ENCODE assay signal across 1 fruit fly cellular context in genomic region chr2L:15056359-15057220, dm6.
TF ChIP-seq lines count a peak whose summit lies in the region.

No protein-coding gene starts in this region.

TF ChIP-seq in whole organism, embryonic, 481 proteins besides CTCF, POLR2A, EP300 and RAD21 (continued from another document):
- no peak for TF ChIP-seq CHES-1-like (GFP tag; optimal IDR thresholded peaks at IDR 0.05; lab: Kevin White, UChicago)
- peak; percentile 89 for TF ChIP-seq CG10979 (tag; optimal IDR thresholded peaks at IDR 0.05; lab: Kevin White, UChicago)
- peak; percentile 51; the same call in 1 of the 2 replicates for TF ChIP-seq CG3847 (GFP tag; IDR thresholded peaks at IDR 0.05; lab: Robert Waterston, UW)
- no peak for TF ChIP-seq CG1603 (tag; optimal IDR thresholded peaks at IDR 0.05; lab: Kevin White, UChicago)
- no peak for TF ChIP-seq YL-1 (GFP tag; optimal IDR thresholded peaks at IDR 0.05; lab: Kevin White, UChicago)
- peak; percentile 56 for TF ChIP-seq nau (GFP tag; optimal IDR thresholded peaks at IDR 0.05; lab: Kevin White, UChicago)
- peak; percentile 87 for TF ChIP-seq dmrt11E (tag; optimal IDR thresholded peaks at IDR 0.05; lab: Kevin White, UChicago)
- TF ChIP-seq CG10462 (GFP tag; optimal IDR thresholded peaks at IDR 0.05; lab: Kevin White, UChicago): no peak
- peak; percentile 69 for TF ChIP-seq CG1602 (GFP tag; optimal IDR thresholded peaks at IDR 0.05; lab: Kevin White, UChicago)
- TF ChIP-seq ken (GFP tag; IDR thresholded peaks at IDR 0.05; lab: Robert Waterston, UW): peak; percentile 72; the same call in 1 of the 3 replicates
- TF ChIP-seq Vsx1 (GFP tag; optimal IDR thresholded peaks at IDR 0.05; lab: Kevin White, UChicago): peak; percentile 24
- no peak for TF ChIP-seq CG11560 (tag; IDR thresholded peaks at IDR 0.05; lab: Robert Waterston, UW)
- TF ChIP-seq kay (GFP tag; optimal IDR thresholded peaks at IDR 0.05; lab: Kevin White, UChicago): peak; percentile 37
- peak; percentile 17 for TF ChIP-seq CG3995 (GFP tag; optimal IDR thresholded peaks at IDR 0.05; lab: Kevin White, UChicago)
- peak; percentile 9 for TF ChIP-seq CG1792 (GFP tag; optimal IDR thresholded peaks at IDR 0.05; lab: Kevin White, UChicago)
- 0 out of 3 replicates have a peak, but pooled peaks have one; percentile 74 for TF ChIP-seq CG2199 (GFP tag; IDR thresholded peaks at IDR 0.05; lab: Robert Waterston, UW)
- peak; percentile 86 for TF ChIP-seq fd96Cb (tag; optimal IDR thresholded peaks at IDR 0.05; lab: Kevin White, UChicago)
- TF ChIP-seq CG3281 (GFP tag; optimal IDR thresholded peaks at IDR 0.05; lab: Kevin White, UChicago): peak; percentile 56
TF ChIP-seq in whole organism, embryonic: peak in this region for 304.
